Worm (Caenorhabditis elegans) whole organism, L3 larva: Measurements from ENCODE around the gene B0035.3.

Experiments
- R02D3.7 ChIP-seq: fragments of 150-350 bp; optimal IDR thresholded peaks from 2 replicates; lab custom pipeline; 2014; ENCODE audit warnings: missing biosample characterization, missing genetic modification characterization
- ama-1 ChIP-seq: fragments of 150-350 bp; optimal IDR thresholded peaks from 2 replicates; lab custom pipeline; 2018

- no peak for TF ChIP-seq ama-1 (lab: Kevin White, UChicago)
- TF ChIP-seq R02D3.7 = no peak
Measured at ce11 chrIV:11353946-11354458, 39.2 kb upstream of the B0035.3 start, which contains the start of gene T01G1.2.
